Fruit fly (Drosophila melanogaster) whole organism, pupa: ENCODE measurements around the gene CG33306.
A peak's percentile ranks its signal among the peaks of the same experiment; 100 is the strongest.

ENCODE experiments used
- CG10348 ChIP-seq: fragments of 200-800 bp; sonication (Bioruptor generic); IDR thresholded peaks from 2 replicates; pipeline ENCODE4 v1.3.6; 2022; ENCODE audit warnings: missing biosample characterization, missing genetic modification characterization
- CG12605 ChIP-seq: fragments of 200-800 bp; sonication (Bioruptor generic); IDR thresholded peaks from 2 replicates; pipeline ENCODE4 v1.3.6; 2022; ENCODE audit warnings: missing biosample characterization, missing genetic modification characterization
- CG13204 ChIP-seq: fragments of 200-800 bp; sonication (Bioruptor generic); optimal IDR thresholded peaks from 2 replicates; lab custom pipeline; 2018; ENCODE audit warnings: missing biosample characterization, mild to moderate bottlenecking, missing genetic modification characterization, moderate library complexity
- CG15710 ChIP-seq: fragments of 200-800 bp; sonication (Bioruptor generic); optimal IDR thresholded peaks from 2 replicates; lab custom pipeline; 2018; ENCODE audit warnings: missing biosample characterization, mild to moderate bottlenecking, missing genetic modification characterization, moderate library complexity
- CG17806 ChIP-seq: fragments of 200-800 bp; sonication (Bioruptor generic); optimal IDR thresholded peaks from 2 replicates; lab custom pipeline; 2018; ENCODE audit warnings: missing biosample characterization, mild to moderate bottlenecking, missing genetic modification characterization, moderate library complexity
- CG9948 ChIP-seq: fragments of 200-800 bp; sonication (Bioruptor generic); optimal IDR thresholded peaks from 2 replicates; lab custom pipeline; 2018; ENCODE audit warnings: missing biosample characterization, mild to moderate bottlenecking, missing genetic modification characterization, moderate library complexity
- D1 ChIP-seq: fragments of 200-800 bp; sonication (Bioruptor generic); optimal IDR thresholded peaks from 2 replicates; lab custom pipeline; 2018; ENCODE audit warnings: missing biosample characterization, mild to moderate bottlenecking, missing genetic modification characterization, moderate library complexity
- EcR ChIP-seq: fragments of 200-800 bp; sonication (Bioruptor generic); optimal IDR thresholded peaks from 3 replicates; lab custom pipeline; 2019; ENCODE audit warnings: missing biosample characterization, missing genetic modification characterization, mild to moderate bottlenecking, moderate library complexity, missing genetic modification reagents
- Ets98B ChIP-seq: fragments of 200-800 bp; sonication (Bioruptor generic); IDR thresholded peaks from 2 replicates; pipeline ENCODE4 v1.3.6; 2022; ENCODE audit warnings: missing biosample characterization, missing genetic modification characterization
- Pif1A ChIP-seq: fragments of 200-800 bp; sonication (Bioruptor generic); optimal IDR thresholded peaks from 3 replicates; lab custom pipeline; 2016; ENCODE audit warnings: missing biosample characterization, missing genetic modification characterization
- Snoo ChIP-seq: fragments of 200-800 bp; sonication (Bioruptor generic); optimal IDR thresholded peaks from 3 replicates; lab custom pipeline; 2017; ENCODE audit warnings: missing biosample characterization, mild to moderate bottlenecking, missing genetic modification characterization, inconsistent platforms
- fd96Ca ChIP-seq: fragments of 200-800 bp; sonication (Bioruptor generic); IDR thresholded peaks from 3 replicates; pipeline ENCODE4 v1.3.6; 2022; ENCODE audit warnings: missing biosample characterization, missing genetic modification characterization
- gl ChIP-seq: fragments of 200-800 bp; sonication (Bioruptor generic); optimal IDR thresholded peaks from 2 replicates; lab custom pipeline; 2018; ENCODE audit warnings: missing biosample characterization, mild to moderate bottlenecking, missing genetic modification characterization
- rn ChIP-seq: fragments of 200-800 bp; sonication (Bioruptor generic); IDR thresholded peaks from 2 replicates; pipeline ENCODE4 v1.3.6; 2022; ENCODE audit warnings: missing biosample characterization, missing genetic modification characterization

dm6 chr2L:13889934-13890333 lies 46.4 kb upstream of the CG33306 start:
- TF ChIP-seq D1 (tag; lab: Kevin White, UChicago) = no peak
- TF ChIP-seq Snoo (tag; lab: Kevin White, UChicago) = no peak
- TF ChIP-seq CG12605 = no peak
- no peak for TF ChIP-seq CG9948 (tag; lab: Kevin White, UChicago)
- no peak for TF ChIP-seq CG13204 (GFP tag; lab: Kevin White, UChicago)
- no peak for TF ChIP-seq gl (tag; lab: Kevin White, UChicago)
- no peak for TF ChIP-seq rn
- TF ChIP-seq CG10348 = no peak
- TF ChIP-seq Ets98B (GFP tag; lab: Robert Waterston, UW) = no peak
- peak; percentile 57 for TF ChIP-seq EcR (GFP tag; lab: Kevin White, UChicago)
- no peak for TF ChIP-seq Pif1A (GFP tag; lab: Kevin White, UChicago)
- no peak for TF ChIP-seq fd96Ca (GFP tag; lab: Robert Waterston, UW)
- TF ChIP-seq CG17806 (tag; lab: Kevin White, UChicago) = no peak
- TF ChIP-seq CG15710 (tag; lab: Kevin White, UChicago) = no peak
